Worm (Caenorhabditis elegans): ENCODE measurements around the gene nsun-5.

ce11 chrII:14935431-14936071 lies 33.9 kb upstream of the nsun-5 start:
- TF ChIP-seq ztf-23 (GFP tag; IDR thresholded peaks at IDR 0.05), result no peak
- TF ChIP-seq flt-1 (GFP tag; IDR thresholded peaks at IDR 0.05), result no peak
- TF ChIP-seq klf-2 (GFP tag; conservative IDR thresholded peaks at IDR 0.05), result no peak
- TF ChIP-seq ref-1 (GFP tag; conservative IDR thresholded peaks at IDR 0.05), result no peak

Data from whole organism, midembryonic.